Fruit fly (Drosophila melanogaster): ENCODE measurements around the gene dind.

The dind gene

dm6 chr3R:18706289-18706688 lies 28.9 kb upstream of the dind start:
- no peak for TF ChIP-seq cic (GFP tag; optimal IDR thresholded peaks at IDR 0.05)

- no peak for TF ChIP-seq CG33017 (tag; optimal IDR thresholded peaks at IDR 0.05)
- TF ChIP-seq Clk (GFP tag; optimal IDR thresholded peaks at IDR 0.05): no peak
- TF ChIP-seq pad (GFP tag; optimal IDR thresholded peaks at IDR 0.05): peak; percentile 77
- no peak for TF ChIP-seq CG1620 (GFP tag; optimal IDR thresholded peaks at IDR 0.05)
Observed at dm6 chr3R:18705150-18705549, 27.8 kb upstream of the dind start, which contains the start of the genes ChAT and VAChT. Gene ChAT, plus strand, starts transcription at chr3R:18705501. Gene VAChT, plus strand, starts transcription at chr3R:18705501.

- TF ChIP-seq ovo (GFP tag; optimal IDR thresholded peaks at IDR 0.05) (no peak), toe (GFP tag; optimal IDR thresholded peaks at IDR 0.05) (no peak), cnc (optimal IDR thresholded peaks at IDR 0.05) (no peak), cic (GFP tag; optimal IDR thresholded peaks at IDR 0.05) (no peak), Hr96 (GFP tag; optimal IDR thresholded peaks at IDR 0.05) (no peak), CG7045 (GFP tag; optimal IDR thresholded peaks at IDR 0.05) (no peak), CG5204 (GFP tag; optimal IDR thresholded peaks at IDR 0.05) (no peak), Clk (GFP tag; optimal IDR thresholded peaks at IDR 0.05) (no peak)
Observed at dm6 chr3R:18703514-18703913, 26.2 kb upstream of the dind start.

dm6 chr3R:18698855-18699569 lies 21.7 kb upstream of the dind start:
- TF ChIP-seq CG12768 (GFP tag; optimal IDR thresholded peaks at IDR 0.05): no peak
- TF ChIP-seq pad (GFP tag; optimal IDR thresholded peaks at IDR 0.05): peak; percentile 93
- no peak for TF ChIP-seq CG5204 (GFP tag; optimal IDR thresholded peaks at IDR 0.05)

- no peak for TF ChIP-seq cic (GFP tag; optimal IDR thresholded peaks at IDR 0.05)
- TF ChIP-seq kay (GFP tag; ENCODE audit: borderline replicate concordance): no peak
- TF ChIP-seq cnc (optimal IDR thresholded peaks at IDR 0.05): no peak
- TF ChIP-seq ovo (GFP tag; optimal IDR thresholded peaks at IDR 0.05): no peak
- TF ChIP-seq CG7045 (GFP tag; optimal IDR thresholded peaks at IDR 0.05): no peak
- TF ChIP-seq CG1620 (GFP tag; optimal IDR thresholded peaks at IDR 0.05): no peak
- TF ChIP-seq CG5204 (GFP tag; optimal IDR thresholded peaks at IDR 0.05): no peak
- TF ChIP-seq CG12768 (GFP tag; optimal IDR thresholded peaks at IDR 0.05): no peak
- no peak for TF ChIP-seq CG7101 (tag; optimal IDR thresholded peaks at IDR 0.05)
- no peak for TF ChIP-seq CG14711 (tag; optimal IDR thresholded peaks at IDR 0.05)
- TF ChIP-seq CG11617 (GFP tag; optimal IDR thresholded peaks at IDR 0.05): no peak
- TF ChIP-seq Crg-1 (GFP tag; optimal IDR thresholded peaks at IDR 0.05): no peak
- TF ChIP-seq bab1 (GFP tag; optimal IDR thresholded peaks at IDR 0.05): no peak
- no peak for TF ChIP-seq tj (GFP tag; optimal IDR thresholded peaks at IDR 0.05)
- TF ChIP-seq Clk (GFP tag; optimal IDR thresholded peaks at IDR 0.05): no peak
- TF ChIP-seq Hr96 (GFP tag; optimal IDR thresholded peaks at IDR 0.05): no peak
- no peak for TF ChIP-seq toe (GFP tag; optimal IDR thresholded peaks at IDR 0.05)
Observed at dm6 chr3R:18694952-18695351, 17.6 kb upstream of the dind start, which contains the start of gene CG34282. Gene CG34282, plus strand, starts transcription at chr3R:18695252.

dm6 chr3R:18693611-18694010 lies 16.3 kb upstream of the dind start, which contains the start of gene CG14300:
Gene CG14300, minus strand, starts transcription at chr3R:18693711.
- TF ChIP-seq CG7045 (GFP tag; optimal IDR thresholded peaks at IDR 0.05) (no peak), CG33017 (tag; optimal IDR thresholded peaks at IDR 0.05) (no peak), cnc (optimal IDR thresholded peaks at IDR 0.05) (no peak), CG14711 (tag; optimal IDR thresholded peaks at IDR 0.05) (no peak), cic (GFP tag; optimal IDR thresholded peaks at IDR 0.05) (no peak), ovo (GFP tag; optimal IDR thresholded peaks at IDR 0.05) (no peak)

dm6 chr3R:18692619-18693018 lies 15.3 kb upstream of the dind start, which contains the start of gene Muc91C:
Gene Muc91C, minus strand, starts transcription at chr3R:18692719.
- TF ChIP-seq Hr96 (GFP tag; optimal IDR thresholded peaks at IDR 0.05) (no peak), toe (GFP tag; optimal IDR thresholded peaks at IDR 0.05) (no peak), CG33017 (tag; optimal IDR thresholded peaks at IDR 0.05) (no peak), cic (GFP tag; optimal IDR thresholded peaks at IDR 0.05) (no peak), CG14711 (tag; optimal IDR thresholded peaks at IDR 0.05) (no peak), Mnt (GFP tag; optimal IDR thresholded peaks at IDR 0.05) (no peak), pad (GFP tag; optimal IDR thresholded peaks at IDR 0.05) (no peak)

- TF ChIP-seq CG14711 (tag; optimal IDR thresholded peaks at IDR 0.05) (no peak), tj (GFP tag; optimal IDR thresholded peaks at IDR 0.05) (no peak), CG11617 (GFP tag; optimal IDR thresholded peaks at IDR 0.05) (no peak), toe (GFP tag; optimal IDR thresholded peaks at IDR 0.05) (no peak), Mnt (GFP tag; optimal IDR thresholded peaks at IDR 0.05) (no peak), kay (GFP tag; ENCODE audit: borderline replicate concordance) (no peak), CG7045 (GFP tag; optimal IDR thresholded peaks at IDR 0.05) (no peak)
Observed at dm6 chr3R:18681054-18681453, 3.7 kb upstream of the dind start.
